Worm (Caenorhabditis elegans): ENCODE results near the gene rpb-4.

Gene rpb-4

DNA sequence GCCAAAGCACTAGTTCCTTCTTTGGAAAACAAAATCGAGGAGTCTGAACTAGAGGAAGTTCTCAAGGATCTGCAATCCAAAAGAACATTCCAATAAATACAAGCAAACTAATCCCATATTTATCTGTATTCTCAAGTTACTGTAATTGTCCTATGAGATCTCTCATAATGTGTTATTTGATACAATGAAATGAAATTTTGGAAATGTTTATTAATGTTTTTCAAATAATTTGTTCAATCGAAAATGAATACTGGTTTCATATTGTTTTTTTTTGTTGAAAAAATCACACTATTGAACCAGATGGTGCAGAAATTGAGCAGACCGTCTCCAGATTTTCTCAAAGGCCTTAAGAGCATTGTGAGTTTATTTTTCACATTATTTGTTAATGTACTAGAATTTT is 685 bp downstream of the rpb-4 start, which contains the start of gene F43E2.1:
Gene F43E2.1, plus strand, starts transcription at position 301 of the 400 bp plus-strand sequence.
- TF ChIP-seq Y105C5A.15 (GFP tag; IDR thresholded peaks at IDR 0.05) = no peak
- no peak for TF ChIP-seq Y5F2A.4 (GFP tag; optimal IDR thresholded peaks at IDR 0.05)
- TF ChIP-seq spr-3 (GFP tag; optimal IDR thresholded peaks at IDR 0.05) = no peak
- TF ChIP-seq nhr-25 (tag; optimal IDR thresholded peaks at IDR 0.05; ENCODE audit: borderline replicate concordance, insufficient read depth) = no peak
- no peak for TF ChIP-seq ceh-44 (GFP tag; IDR thresholded peaks at IDR 0.05)
- no peak for TF ChIP-seq dmd-9 (GFP tag; IDR thresholded peaks at IDR 0.05)

DNA sequence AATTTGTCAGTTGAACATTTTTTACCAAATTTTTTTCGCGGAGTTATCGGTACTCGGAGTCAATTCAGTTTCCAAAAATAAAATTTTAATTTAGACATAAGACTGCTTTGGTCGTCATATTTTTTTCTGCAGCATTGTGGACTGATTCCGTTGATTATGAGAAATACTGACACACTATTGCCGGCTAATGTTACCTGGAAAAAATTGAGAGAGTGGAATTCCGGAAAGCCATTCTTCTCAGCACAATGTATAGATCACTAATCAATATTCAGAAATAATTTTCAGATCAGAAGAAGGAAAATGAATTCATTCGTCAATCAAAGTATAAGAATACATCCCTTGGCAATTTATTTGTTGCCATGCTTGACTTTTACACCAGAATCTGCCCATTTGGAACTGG is 4.7 kb downstream of the rpb-4 start, which contains the start of gene C07D10.6:
Gene C07D10.6, plus strand, starts transcription at position 301 of the 400 bp plus-strand sequence.
- TF ChIP-seq nhr-111 (GFP tag; optimal IDR thresholded peaks at IDR 0.05) = no peak
- TF ChIP-seq R02D3.7 (tag; optimal IDR thresholded peaks at IDR 0.05) = no peak
- no peak for TF ChIP-seq attf-4 (tag; optimal IDR thresholded peaks at IDR 0.05)
- TF ChIP-seq ces-1 (GFP tag; optimal IDR thresholded peaks at IDR 0.05) = no peak
- TF ChIP-seq dmd-9 (GFP tag; IDR thresholded peaks at IDR 0.05) = no peak
- no peak for TF ChIP-seq fos-1 (tag; optimal IDR thresholded peaks at IDR 0.05)
- no peak for TF ChIP-seq nhr-102 (tag; optimal IDR thresholded peaks at IDR 0.05)
- TF ChIP-seq dmd-6 (GFP tag; IDR thresholded peaks at IDR 0.05) = no peak
- TF ChIP-seq mes-2 (tag; optimal IDR thresholded peaks at IDR 0.05; ENCODE audit: poor library complexity, severe bottlenecking) = no peak
- TF ChIP-seq T26A8.4 (GFP tag; IDR thresholded peaks at IDR 0.05) = no peak
- no peak for TF ChIP-seq lin-15B (tag; optimal IDR thresholded peaks at IDR 0.05)
- TF ChIP-seq spr-1 (tag; optimal IDR thresholded peaks at IDR 0.05) = no peak
- TF ChIP-seq zag-1 (tag; optimal IDR thresholded peaks at IDR 0.05) = no peak
- no peak for TF ChIP-seq mxl-2 (GFP tag; conservative IDR thresholded peaks at IDR 0.05)

DNA sequence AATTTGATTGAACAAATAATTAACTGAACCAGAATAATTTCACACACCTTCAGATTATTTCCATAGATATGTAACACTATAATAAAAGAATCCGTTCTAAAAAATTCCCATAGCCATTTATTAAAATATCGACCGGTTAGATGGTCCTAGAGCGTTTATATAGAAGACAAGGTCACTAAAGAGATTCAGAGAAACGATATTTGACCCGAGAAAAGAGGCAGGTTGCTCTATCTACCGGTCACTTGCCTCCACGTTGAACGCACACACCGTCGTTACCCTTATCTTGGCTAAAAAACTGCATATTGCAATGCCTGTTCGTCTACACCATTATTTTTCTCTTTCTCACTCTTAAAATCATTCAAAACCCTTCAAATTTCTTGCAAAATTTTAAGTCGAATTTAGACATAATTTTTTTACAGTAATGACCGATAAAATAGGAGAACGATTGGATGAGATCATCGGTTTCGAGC is 6.9 kb downstream of the rpb-4 start, which contains the start of gene C07D10.5:
Gene C07D10.5, plus strand, starts transcription at position 420 of the 470 bp plus-strand sequence.
- TF ChIP-seq arid-1 (GFP tag; conservative IDR thresholded peaks at IDR 0.05) (no peak), nhr-48 (tag; optimal IDR thresholded peaks at IDR 0.05) (no peak), madf-9 (GFP tag; conservative IDR thresholded peaks at IDR 0.05) (no peak), Y105C5A.15 (GFP tag; IDR thresholded peaks at IDR 0.05) (no peak), nhr-76 (tag; optimal IDR thresholded peaks at IDR 0.05) (no peak)

DNA sequence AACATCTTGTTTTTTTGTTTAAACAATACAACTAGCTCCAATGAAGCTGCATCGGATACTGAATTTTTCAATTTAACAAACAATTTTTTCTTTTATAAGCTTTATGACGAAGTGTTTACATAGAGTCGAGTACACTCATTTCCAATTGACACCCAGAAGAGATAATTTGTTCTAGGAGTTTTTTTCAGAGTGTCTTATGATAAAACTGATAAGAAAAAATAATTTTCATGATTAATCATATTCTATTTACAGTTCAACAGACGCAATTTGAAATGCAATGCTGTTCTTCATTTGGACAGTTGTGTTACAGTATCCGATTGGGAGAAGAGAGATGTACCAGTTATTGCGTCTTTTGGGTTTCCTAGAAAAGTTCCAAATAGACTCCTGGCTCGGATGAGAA is 7.7 kb downstream of the rpb-4 start:
- no peak for TF ChIP-seq lin-13 (GFP tag; optimal IDR thresholded peaks at IDR 0.05)
- no peak for TF ChIP-seq dmd-9 (GFP tag; IDR thresholded peaks at IDR 0.05)
- TF ChIP-seq dpl-1 (GFP tag; optimal IDR thresholded peaks at IDR 0.05) = no peak
- TF ChIP-seq zip-2 (tag; optimal IDR thresholded peaks at IDR 0.05) = no peak
- TF ChIP-seq pqm-1 (tag; optimal IDR thresholded peaks at IDR 0.05) = no peak
- TF ChIP-seq nhr-41 (GFP tag; IDR thresholded peaks at IDR 0.05) = no peak
- TF ChIP-seq mxl-3 (GFP tag; optimal IDR thresholded peaks at IDR 0.05) = no peak
- no peak for TF ChIP-seq zfp-2 (tag; optimal IDR thresholded peaks at IDR 0.05)
- no peak for TF ChIP-seq T26A8.4 (GFP tag; IDR thresholded peaks at IDR 0.05)
- no peak for TF ChIP-seq daf-16 (GFP tag; optimal IDR thresholded peaks at IDR 0.05)
- peak; percentile 91 for TF ChIP-seq daf-16 (tag; optimal IDR thresholded peaks at IDR 0.05)
- no peak for TF ChIP-seq duxl-1 (tag; optimal IDR thresholded peaks at IDR 0.05; ENCODE audit: poor library complexity)
- no peak for TF ChIP-seq unc-62 (GFP tag; optimal IDR thresholded peaks at IDR 0.05 in 1 of 2)
- TF ChIP-seq unc-62 (tag; optimal IDR thresholded peaks at IDR 0.05) = no peak
- peak; percentile 71 for TF ChIP-seq dve-1 (tag; optimal IDR thresholded peaks at IDR 0.05; ENCODE audit: insufficient read depth)
- no peak for TF ChIP-seq ctbp-1 (GFP tag; IDR thresholded peaks at IDR 0.05)
- TF ChIP-seq T20F7.1 (GFP tag; optimal IDR thresholded peaks at IDR 0.05) = peak; percentile 26
- TF ChIP-seq dmd-6 (GFP tag; IDR thresholded peaks at IDR 0.05) = peak; percentile 77
- no peak for TF ChIP-seq snpc-4 (tag; optimal IDR thresholded peaks at IDR 0.05)
- no peak for TF ChIP-seq hif-1 (tag; optimal IDR thresholded peaks at IDR 0.05)
- TF ChIP-seq attf-4 (tag; optimal IDR thresholded peaks at IDR 0.05) = no peak
- no peak for TF ChIP-seq mes-2 (tag; optimal IDR thresholded peaks at IDR 0.05; ENCODE audit: poor library complexity, severe bottlenecking)
- TF ChIP-seq nhr-102 (tag; optimal IDR thresholded peaks at IDR 0.05) = no peak
- no peak for TF ChIP-seq F37D6.2 (tag; optimal IDR thresholded peaks at IDR 0.05)
- TF ChIP-seq ztf-7 (tag; optimal IDR thresholded peaks at IDR 0.05) = no peak
- no peak for TF ChIP-seq lin-38 (GFP tag; IDR thresholded peaks at IDR 0.05)
- no peak for TF ChIP-seq fos-1 (tag; optimal IDR thresholded peaks at IDR 0.05)
- no peak for TF ChIP-seq ceh-28 (tag; optimal IDR thresholded peaks at IDR 0.05)
- no peak for TF ChIP-seq nhr-11 (tag; optimal IDR thresholded peaks at IDR 0.05)
- TF ChIP-seq egl-27 (tag; optimal IDR thresholded peaks at IDR 0.05) = no peak

Data from whole organism, L4 larva.